Fruit fly (Drosophila melanogaster) whole organism, pupa: ENCODE measurements around the gene swm.

Experiments
- CG8159 ChIP-seq: fragments of 200-800 bp; sonication (Bioruptor generic); optimal IDR thresholded peaks from 3 replicates; lab custom pipeline; 2018; ENCODE audit warnings: missing biosample characterization, mild to moderate bottlenecking, missing genetic modification characterization, moderate library complexity
- CG9948 ChIP-seq: fragments of 200-800 bp; sonication (Bioruptor generic); optimal IDR thresholded peaks from 2 replicates; lab custom pipeline; 2018; ENCODE audit warnings: missing biosample characterization, mild to moderate bottlenecking, missing genetic modification characterization, moderate library complexity
- rn ChIP-seq: fragments of 200-800 bp; sonication (Bioruptor generic); IDR thresholded peaks from 2 replicates; pipeline ENCODE4 v1.3.6; 2022; ENCODE audit warnings: missing biosample characterization, missing genetic modification characterization

- TF ChIP-seq CG9948 (tag; lab: Kevin White, UChicago) (peak; percentile 75), rn (GFP tag; lab: Robert Waterston, UW) (no peak), CG8159 (peak; percentile 83)
Observed at dm6 chr2L:19537779-19538456, 44.9 kb downstream of the swm start, which contains the start of gene CG13082.
